Worm (Caenorhabditis elegans): ENCODE measurements around the gene clec-241.

clec-241 gene

DNA sequence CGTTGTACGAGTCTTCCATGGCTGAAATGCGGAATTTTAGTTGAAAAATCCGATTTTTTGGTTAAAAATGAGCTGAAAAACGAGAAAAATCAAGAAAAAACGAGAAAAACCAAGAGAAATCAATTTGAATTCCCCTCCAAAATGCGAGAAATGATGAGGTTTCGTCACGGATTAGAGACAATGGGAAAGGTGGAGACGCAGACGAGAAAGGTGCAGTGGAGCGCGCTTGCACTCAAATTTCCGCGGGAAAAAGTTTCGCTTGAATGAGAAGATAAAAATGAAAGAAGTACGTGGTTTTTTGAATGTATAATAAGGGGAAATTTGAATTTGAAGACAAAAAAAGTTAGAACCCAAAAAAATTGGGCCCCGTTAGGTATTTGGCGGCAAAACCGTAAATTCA is 47.5 kb downstream of the clec-241 start, which contains the start of gene efl-1:
TSS of gene efl-1 (minus strand) at position 21 of the 400 bp plus-strand sequence.
- TF ChIP-seq W03F9.2 (tag; optimal IDR thresholded peaks at IDR 0.05) (peak; percentile 86), dao-5 (tag; optimal IDR thresholded peaks at IDR 0.05) (no peak)
